Worm (Caenorhabditis elegans): Measurements from ENCODE around the gene rps-16.

rps-16 gene

DNA sequence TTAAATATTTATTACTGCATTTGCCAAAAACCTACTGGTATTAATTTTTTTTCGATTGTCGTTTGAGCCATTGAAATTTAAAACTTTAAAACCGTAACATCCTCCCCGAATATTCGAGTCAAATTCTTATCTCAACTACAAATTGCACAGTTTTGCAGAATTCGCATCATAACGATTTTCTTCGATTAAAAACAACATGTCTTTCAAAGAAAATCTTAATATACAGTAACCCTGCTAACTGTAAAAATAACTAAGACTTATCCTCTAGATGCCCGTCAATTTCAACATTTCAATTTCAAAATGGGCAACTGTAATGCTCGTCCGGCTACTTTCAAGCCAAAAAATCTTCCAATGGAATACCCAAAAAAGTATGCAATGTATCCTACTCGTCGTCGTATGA, 20.4 kb upstream of the rps-16 start, which contains the start of gene F14H8.5:
TSS of gene F14H8.5 (plus strand) at position 301 of the 400 bp plus-strand sequence.
- no peak for TF ChIP-seq elt-2 (tag; optimal IDR thresholded peaks at IDR 0.05)
- no peak for TF ChIP-seq unc-42 (tag; optimal IDR thresholded peaks at IDR 0.05)
- TF ChIP-seq ets-4 (tag; optimal IDR thresholded peaks at IDR 0.05) = no peak
- no peak for TF ChIP-seq ztf-16 (tag; optimal IDR thresholded peaks at IDR 0.05)
- no peak for TF ChIP-seq dve-1 (tag; optimal IDR thresholded peaks at IDR 0.05)
- no peak for TF ChIP-seq C08G9.2 (tag; optimal IDR thresholded peaks at IDR 0.05)
- TF ChIP-seq sox-4 (tag; optimal IDR thresholded peaks at IDR 0.05) = no peak
- no peak for TF ChIP-seq ceh-14 (tag; optimal IDR thresholded peaks at IDR 0.05)
- TF ChIP-seq ceh-2 (tag; optimal IDR thresholded peaks at IDR 0.05) = no peak
- no peak for TF ChIP-seq pros-1 (tag; optimal IDR thresholded peaks at IDR 0.05)
- TF ChIP-seq sdc-2 (tag; optimal IDR thresholded peaks at IDR 0.05) = no peak
- no peak for TF ChIP-seq pag-3 (tag; optimal IDR thresholded peaks at IDR 0.05; ENCODE audit: borderline replicate concordance)
- no peak for TF ChIP-seq syd-9 (tag; optimal IDR thresholded peaks at IDR 0.05)
- TF ChIP-seq C38D4.7 (GFP tag; optimal IDR thresholded peaks at IDR 0.05) = no peak
- no peak for TF ChIP-seq madf-2 (tag; optimal IDR thresholded peaks at IDR 0.05)
- TF ChIP-seq pha-2 (tag; optimal IDR thresholded peaks at IDR 0.05) = no peak
- TF ChIP-seq pha-4 (tag; optimal IDR thresholded peaks at IDR 0.05) = no peak

- no peak for TF ChIP-seq ets-4 (tag; optimal IDR thresholded peaks at IDR 0.05)
- TF ChIP-seq hlh-30 (tag; optimal IDR thresholded peaks at IDR 0.05; ENCODE audit: insufficient read depth) = no peak
- no peak for TF ChIP-seq hlh-8 (tag; optimal IDR thresholded peaks at IDR 0.05)
- no peak for TF ChIP-seq unc-42 (tag; optimal IDR thresholded peaks at IDR 0.05)
- TF ChIP-seq T23F11.4 (GFP tag; optimal IDR thresholded peaks at IDR 0.05) = no peak
- TF ChIP-seq tbx-7 (tag; optimal IDR thresholded peaks at IDR 0.05) = no peak
- TF ChIP-seq ceh-45 (GFP tag; IDR thresholded peaks at IDR 0.05) = no peak
- TF ChIP-seq rnt-1 (tag; optimal IDR thresholded peaks at IDR 0.05) = no peak
- TF ChIP-seq ceh-30 (tag; optimal IDR thresholded peaks at IDR 0.05) = no peak
- no peak for TF ChIP-seq elt-2 (tag; optimal IDR thresholded peaks at IDR 0.05)
- no peak for TF ChIP-seq fkh-10 (GFP tag; optimal IDR thresholded peaks at IDR 0.05)
- no peak for TF ChIP-seq pha-4 (tag; optimal IDR thresholded peaks at IDR 0.05)
- TF ChIP-seq che-1 (tag; optimal IDR thresholded peaks at IDR 0.05) = no peak
- TF ChIP-seq pat-9 (tag; optimal IDR thresholded peaks at IDR 0.05) = no peak
- no peak for TF ChIP-seq unc-3 (GFP tag; conservative IDR thresholded peaks at IDR 0.05)
- no peak for TF ChIP-seq unc-3 (tag; optimal IDR thresholded peaks at IDR 0.05)
- no peak for TF ChIP-seq sox-4 (tag; optimal IDR thresholded peaks at IDR 0.05)
- TF ChIP-seq nhr-11 (tag; optimal IDR thresholded peaks at IDR 0.05) = no peak
- TF ChIP-seq nfya-1 (tag; optimal IDR thresholded peaks at IDR 0.05) = no peak
- TF ChIP-seq ceh-22 (tag; optimal IDR thresholded peaks at IDR 0.05) = no peak
- TF ChIP-seq sox-2 (GFP tag; IDR thresholded peaks at IDR 0.05) = no peak
Observed at ce11 chrV:15020229-15020628, 19.9 kb upstream of the rps-16 start, which contains the start of gene F14H8.2. TSS of gene F14H8.2 (minus strand) at chrV:15020329.

DNA sequence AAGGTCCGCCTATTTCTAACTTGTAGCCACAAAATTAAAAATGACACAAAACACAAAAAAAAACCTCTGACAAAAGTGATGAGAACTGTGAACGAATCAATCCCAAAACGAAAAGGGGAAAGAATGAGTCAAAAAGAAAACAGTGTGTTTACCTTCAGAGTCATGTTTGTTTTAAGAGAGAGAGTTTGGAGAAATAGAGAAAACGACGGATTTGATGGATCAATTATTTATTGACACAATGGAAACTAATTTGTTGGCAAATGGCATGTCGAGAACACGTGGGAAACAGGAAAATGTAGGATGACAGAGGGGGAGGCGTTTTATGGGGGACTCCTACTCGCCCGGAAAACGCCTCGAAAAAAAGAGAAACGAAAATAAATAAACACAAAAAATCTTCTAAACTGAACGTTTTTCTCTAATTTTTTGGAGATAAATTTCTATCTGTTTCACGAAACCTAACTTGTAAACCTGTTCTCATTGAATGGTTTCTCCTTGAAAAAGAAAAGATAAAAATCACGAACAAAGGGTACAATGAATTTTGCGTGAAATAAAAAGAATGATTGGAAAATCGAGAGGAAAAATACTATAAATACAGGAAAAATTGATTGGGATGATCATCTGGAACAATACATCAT, 16.6 kb upstream of the rps-16 start:
- TF ChIP-seq eyg-1 (tag; optimal IDR thresholded peaks at IDR 0.05) (no peak), ttx-3 (tag; optimal IDR thresholded peaks at IDR 0.05) (no peak), dve-1 (tag; optimal IDR thresholded peaks at IDR 0.05) (no peak), unc-86 (tag; optimal IDR thresholded peaks at IDR 0.05) (no peak), hlh-6 (tag; optimal IDR thresholded peaks at IDR 0.05) (no peak), hlh-13 (GFP tag; optimal IDR thresholded peaks at IDR 0.05) (no peak), ceh-19 (GFP tag; optimal IDR thresholded peaks at IDR 0.05) (no peak), ceh-6 (GFP tag; optimal IDR thresholded peaks at IDR 0.05) (no peak), hlh-15 (tag; optimal IDR thresholded peaks at IDR 0.05) (no peak), K09A11.1 (tag; optimal IDR thresholded peaks at IDR 0.05; ENCODE audit: insufficient read depth) (no peak), ahr-1 (tag; optimal IDR thresholded peaks at IDR 0.05) (no peak), mec-3 (tag; optimal IDR thresholded peaks at IDR 0.05; ENCODE audit: borderline replicate concordance) (no peak), pax-1 (tag; optimal IDR thresholded peaks at IDR 0.05) (no peak), madf-2 (tag; optimal IDR thresholded peaks at IDR 0.05) (no peak)
